Fruit fly (Drosophila melanogaster): Measurements from ENCODE around the gene UbcE2M.

DNA sequence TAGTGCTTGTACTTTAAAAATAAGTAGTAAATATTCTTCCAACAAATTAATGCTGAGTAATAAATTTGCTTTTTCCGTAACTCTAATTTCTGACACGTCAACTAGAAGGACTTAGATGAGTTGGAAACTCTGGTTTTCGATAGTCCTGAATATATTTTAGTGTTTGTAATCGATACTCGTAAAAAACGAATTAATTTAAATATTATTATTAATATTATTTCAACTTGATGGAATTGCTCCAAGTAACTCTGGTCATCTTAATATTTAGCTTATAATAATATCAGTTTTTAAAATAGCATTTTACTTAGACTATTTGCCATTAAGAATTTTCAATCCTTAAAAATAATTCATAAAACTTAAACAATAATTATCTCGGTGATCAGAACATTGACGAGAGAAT lies 42.7 kb upstream of the UbcE2M start, which contains the start of gene CG7213:
- no peak for TF ChIP-seq CG8478 (optimal IDR thresholded peaks at IDR 0.05)
- TF ChIP-seq Dll (optimal IDR thresholded peaks at IDR 0.05): no peak
- TF ChIP-seq psq (optimal IDR thresholded peaks at IDR 0.05): no peak
